Worm (Caenorhabditis elegans): ENCODE measurements around the gene srh-119.

srh-119 gene

DNA sequence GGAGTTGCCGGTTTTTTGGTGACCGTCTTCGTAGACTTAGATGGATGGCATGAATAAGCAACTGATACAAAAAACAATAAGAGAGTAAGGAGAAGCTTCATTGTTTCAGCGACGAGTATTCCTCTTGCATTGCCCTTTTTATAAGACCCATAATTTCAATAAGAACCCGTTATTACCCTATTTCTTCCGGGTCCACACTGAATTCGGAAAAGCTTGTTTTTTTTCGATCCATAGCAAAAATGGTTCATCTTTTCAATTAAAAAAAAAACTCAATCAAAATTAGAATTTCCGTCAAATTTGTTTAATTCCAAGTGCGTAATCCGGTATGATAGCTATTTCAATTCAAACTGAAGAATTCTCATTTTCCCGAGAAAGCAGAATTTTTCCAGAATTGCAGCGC, 14.8 kb downstream of the srh-119 start, which contains the start of gene Y102A5C.40:
Gene Y102A5C.40, minus strand, starts transcription at position 101 of the 400 bp plus-strand sequence.
- TF ChIP-seq dao-5 (tag; optimal IDR thresholded peaks at IDR 0.05) (no peak), him-1 (tag; optimal IDR thresholded peaks at IDR 0.05) (no peak), W03F9.2 (tag; optimal IDR thresholded peaks at IDR 0.05) (no peak)

DNA sequence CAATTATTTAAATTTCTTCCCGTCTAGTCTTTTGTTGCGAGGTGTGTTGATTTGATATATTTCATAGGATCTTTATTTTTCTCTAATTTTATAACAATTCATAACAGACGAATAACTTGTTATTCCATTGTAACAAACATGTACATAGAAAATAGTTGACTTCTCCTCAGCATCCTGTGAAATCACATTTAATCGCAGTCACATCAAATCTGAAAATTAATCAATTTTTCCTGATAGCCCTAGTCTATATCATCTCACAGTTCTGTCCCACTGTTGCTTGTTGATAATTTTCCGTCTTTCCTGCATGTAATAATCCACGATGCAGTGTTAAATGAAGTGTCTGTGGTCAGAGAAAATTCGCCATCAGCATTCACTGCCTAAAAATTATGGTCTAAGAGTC, 15.5 kb downstream of the srh-119 start:
- TF ChIP-seq dao-5 (tag; optimal IDR thresholded peaks at IDR 0.05) (no peak), him-1 (tag; optimal IDR thresholded peaks at IDR 0.05) (no peak), W03F9.2 (tag; optimal IDR thresholded peaks at IDR 0.05) (no peak)

DNA sequence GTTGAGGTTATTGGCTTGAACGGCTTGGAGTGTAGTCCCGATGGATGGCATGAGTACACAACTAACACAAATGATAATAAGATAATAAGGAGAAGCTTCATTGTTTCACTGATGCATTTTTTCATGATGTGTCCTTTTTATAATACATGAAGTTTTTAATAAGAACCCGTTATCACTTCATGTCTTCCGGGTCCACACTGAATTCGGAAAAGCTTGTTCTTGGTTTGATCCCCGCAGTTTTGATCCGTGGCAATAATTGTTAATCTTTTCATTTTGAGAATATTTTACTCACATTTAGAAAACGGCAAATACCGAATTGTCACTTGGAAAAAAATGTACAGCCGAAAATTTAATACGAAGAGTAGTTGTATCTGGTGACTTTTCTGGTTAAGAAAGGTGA, 16.4 kb downstream of the srh-119 start, which contains the start of gene Y102A5C.27:
Gene Y102A5C.27, minus strand, starts transcription at position 101 of the 400 bp plus-strand sequence.
- TF ChIP-seq dao-5 (tag; optimal IDR thresholded peaks at IDR 0.05) (no peak), W03F9.2 (tag; optimal IDR thresholded peaks at IDR 0.05) (no peak), him-1 (tag; optimal IDR thresholded peaks at IDR 0.05) (no peak)

DNA sequence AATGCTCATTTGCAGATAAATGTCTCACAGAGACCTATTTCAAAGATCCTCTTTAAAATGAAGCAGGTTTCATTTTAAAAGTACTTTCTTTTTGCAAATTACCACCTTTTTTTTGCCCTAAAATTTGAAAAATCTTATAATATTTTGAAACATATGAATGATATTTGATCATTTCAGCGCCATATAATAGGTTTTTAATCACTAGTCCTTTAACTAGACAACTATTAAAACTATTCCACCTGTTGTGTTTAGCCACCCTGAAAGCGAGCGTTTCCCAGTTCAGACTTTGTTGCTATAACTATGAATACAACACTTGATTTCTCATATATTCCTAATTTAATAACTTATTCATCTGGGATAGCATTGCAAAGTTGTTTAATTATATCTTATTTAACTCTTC, 19.5 kb downstream of the srh-119 start, which contains the start of gene srz-95:
Gene srz-95, plus strand, starts transcription at position 301 of the 400 bp plus-strand sequence.
- no peak for TF ChIP-seq him-1 (tag; optimal IDR thresholded peaks at IDR 0.05)

DNA sequence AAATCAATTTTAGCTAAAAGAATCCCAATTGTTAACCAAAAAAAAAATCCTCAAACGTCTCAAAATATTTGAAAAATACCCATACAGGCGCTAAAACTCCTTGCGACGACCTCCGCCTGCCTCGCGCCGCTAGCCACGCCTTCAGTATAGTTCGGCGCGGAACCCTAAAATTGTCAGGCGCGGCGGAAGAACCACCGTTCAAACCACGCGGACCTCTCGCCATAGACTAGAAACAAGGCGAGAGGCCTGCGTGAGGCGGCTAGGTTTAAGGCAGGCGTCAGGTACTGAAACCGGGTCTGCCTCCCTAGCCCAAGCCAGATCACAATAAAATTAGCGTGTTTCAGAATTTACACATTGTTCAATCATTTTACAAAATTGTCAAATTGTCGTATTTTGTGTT, 20.1 kb downstream of the srh-119 start:
- no peak for TF ChIP-seq dao-5 (tag; optimal IDR thresholded peaks at IDR 0.05)

DNA sequence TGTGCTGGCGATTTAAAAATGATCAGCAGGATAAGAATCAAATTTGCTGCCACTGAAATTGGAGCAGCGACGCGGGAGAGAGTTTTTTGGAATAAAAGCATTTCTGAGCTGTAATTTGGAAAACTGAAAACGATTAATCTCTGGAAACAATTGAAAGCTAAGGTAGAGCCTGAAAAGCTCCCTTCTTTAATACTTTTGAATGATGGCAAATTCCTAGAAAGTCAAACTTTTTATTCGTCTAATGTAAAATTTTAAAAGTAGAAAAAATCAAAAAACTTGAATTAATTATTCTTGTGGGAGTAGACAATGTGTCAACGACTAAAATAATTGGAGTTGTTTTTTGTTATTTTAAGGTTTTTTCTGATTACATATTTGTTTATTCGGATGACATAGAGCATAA, 28.0 kb downstream of the srh-119 start, which contains the start of gene str-217:
Gene str-217, minus strand, starts transcription at position 101 of the 400 bp plus-strand sequence.
- no peak for TF ChIP-seq dao-5 (tag; optimal IDR thresholded peaks at IDR 0.05)
- TF ChIP-seq W03F9.2 (tag; optimal IDR thresholded peaks at IDR 0.05): no peak
- no peak for TF ChIP-seq him-1 (tag; optimal IDR thresholded peaks at IDR 0.05)

DNA sequence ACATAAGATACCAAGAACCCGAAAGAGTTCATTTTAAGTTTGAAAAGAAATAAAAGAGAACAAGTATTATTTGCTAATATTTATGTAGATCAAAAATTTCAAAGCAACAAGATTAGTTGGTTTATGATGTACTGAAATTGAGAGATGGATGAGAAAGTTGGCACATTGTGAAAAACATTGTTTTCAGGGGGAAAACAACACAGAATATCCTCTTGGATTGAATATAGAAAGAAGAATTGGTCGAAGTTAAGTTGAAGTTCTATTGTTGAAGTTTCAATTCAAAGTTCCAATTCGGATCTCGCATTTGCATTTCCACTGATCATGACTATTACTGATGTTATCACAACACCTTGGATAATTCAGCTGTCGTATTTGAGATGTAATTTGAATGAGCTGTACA, 28.4 kb downstream of the srh-119 start:
- TF ChIP-seq dao-5 (tag; optimal IDR thresholded peaks at IDR 0.05): no peak
- no peak for TF ChIP-seq W03F9.2 (tag; optimal IDR thresholded peaks at IDR 0.05)
- TF ChIP-seq him-1 (tag; optimal IDR thresholded peaks at IDR 0.05): no peak

DNA sequence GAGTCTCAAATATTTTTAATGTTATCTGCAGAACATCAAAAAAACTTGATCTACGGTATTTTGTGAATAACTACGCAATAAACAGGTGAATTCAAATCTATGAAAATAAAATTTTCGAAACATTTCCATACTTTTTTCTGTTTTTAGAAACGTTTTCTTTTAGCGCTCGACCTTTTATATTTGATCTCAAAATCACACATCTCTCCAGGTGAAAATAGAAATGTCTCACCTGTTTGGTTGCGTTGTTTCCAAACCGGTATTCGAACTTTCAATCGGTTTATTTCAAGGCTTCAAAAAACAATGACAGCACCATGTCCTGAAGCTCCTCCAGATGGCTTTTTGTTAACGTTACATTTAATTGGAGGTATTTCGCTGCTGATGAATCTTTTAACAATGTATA, 28.9 kb downstream of the srh-119 start, which contains the start of gene sri-9:
Gene sri-9, plus strand, starts transcription at position 301 of the 400 bp plus-strand sequence.
- TF ChIP-seq W03F9.2 (tag; optimal IDR thresholded peaks at IDR 0.05) (no peak), dao-5 (tag; optimal IDR thresholded peaks at IDR 0.05) (no peak), him-1 (tag; optimal IDR thresholded peaks at IDR 0.05) (no peak)

DNA sequence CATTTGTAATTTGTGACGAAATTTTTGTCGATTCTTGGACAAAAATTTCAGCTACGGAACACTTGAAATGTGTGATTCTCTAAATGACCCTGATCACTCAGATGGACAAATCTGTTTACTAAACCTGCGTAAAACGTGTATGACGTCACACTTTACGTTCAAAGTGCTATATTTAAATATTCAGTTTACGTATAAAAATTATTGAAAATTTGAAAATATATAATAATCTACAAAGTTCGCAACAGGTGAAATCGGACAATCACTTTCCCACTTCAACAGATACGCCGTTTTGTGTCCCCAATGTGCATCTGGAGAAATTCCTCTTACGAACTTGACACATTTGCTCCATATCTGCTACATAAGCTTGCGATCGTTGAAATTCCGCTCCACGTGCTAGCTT, 33.0 kb downstream of the srh-119 start, which contains the start of gene srh-131:
Gene srh-131, plus strand, starts transcription at position 301 of the 400 bp plus-strand sequence.
- TF ChIP-seq W03F9.2 (tag; optimal IDR thresholded peaks at IDR 0.05) (no peak), him-1 (tag; optimal IDR thresholded peaks at IDR 0.05) (no peak), dao-5 (tag; optimal IDR thresholded peaks at IDR 0.05) (no peak)

DNA sequence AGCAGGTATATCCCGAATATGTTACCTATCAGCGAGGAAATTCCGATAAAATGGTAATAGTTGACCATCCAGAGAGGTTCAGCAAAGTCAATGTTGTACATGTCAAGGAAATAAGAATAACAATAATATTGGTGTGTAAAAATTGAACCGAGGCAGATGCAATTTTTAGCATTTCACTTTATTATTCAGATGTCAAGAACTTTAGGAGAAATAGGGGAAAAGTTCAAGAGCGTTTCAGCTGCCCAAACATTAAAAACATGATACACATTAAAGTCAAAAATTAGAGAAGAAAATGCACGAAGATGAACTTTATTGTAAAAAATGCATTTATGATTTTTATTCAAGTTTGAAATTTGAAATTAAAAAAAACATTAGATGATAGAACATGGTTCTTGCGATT, 36.1 kb downstream of the srh-119 start, which contains the start of gene sri-69:
Gene sri-69, minus strand, starts transcription at position 101 of the 400 bp plus-strand sequence.
- TF ChIP-seq dao-5 (tag; optimal IDR thresholded peaks at IDR 0.05) (no peak), him-1 (tag; optimal IDR thresholded peaks at IDR 0.05) (no peak), W03F9.2 (tag; optimal IDR thresholded peaks at IDR 0.05) (no peak)

DNA sequence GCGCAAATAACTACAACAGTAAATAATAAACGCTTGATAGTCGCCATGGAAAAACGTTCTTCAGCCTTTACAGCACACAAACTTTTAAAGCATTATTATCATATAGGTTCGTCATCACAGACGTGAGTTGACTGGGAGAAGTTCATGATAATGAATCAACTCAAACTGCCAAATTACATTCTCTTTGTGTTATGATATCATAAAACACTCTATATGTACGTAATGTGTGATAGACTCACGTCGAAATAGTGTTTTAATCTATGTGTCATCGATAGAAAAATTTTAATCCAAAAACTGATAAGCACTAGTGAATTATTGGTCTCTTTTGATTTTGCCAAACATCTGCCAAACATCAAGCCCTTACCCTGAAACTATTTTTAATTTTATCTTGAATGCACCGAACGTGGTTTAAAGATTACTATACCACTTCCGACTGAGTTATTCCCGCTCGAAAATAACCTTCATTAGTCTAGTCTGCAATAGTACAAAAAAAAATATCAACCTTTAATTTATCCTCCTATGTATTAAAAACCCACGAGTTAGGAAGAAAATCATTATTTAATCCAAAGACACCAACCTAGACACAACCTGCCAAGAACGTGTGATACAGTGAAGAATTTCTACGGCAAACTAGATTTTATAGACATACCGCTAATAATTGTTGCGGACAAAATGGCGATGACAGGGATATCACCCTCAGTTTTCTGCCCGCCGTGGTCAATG, 37.3 kb downstream of the srh-119 start, which contains the start of the genes clc-12 and clec-240:
Gene clc-12, minus strand, starts transcription at position 47 of the 723 bp plus-strand sequence.
Gene clec-240, plus strand, starts transcription at position 673 of the 723 bp plus-strand sequence.
- TF ChIP-seq him-1 (tag; optimal IDR thresholded peaks at IDR 0.05): no peak
- no peak for TF ChIP-seq W03F9.2 (tag; optimal IDR thresholded peaks at IDR 0.05)
- no peak for TF ChIP-seq dao-5 (tag; optimal IDR thresholded peaks at IDR 0.05)

DNA sequence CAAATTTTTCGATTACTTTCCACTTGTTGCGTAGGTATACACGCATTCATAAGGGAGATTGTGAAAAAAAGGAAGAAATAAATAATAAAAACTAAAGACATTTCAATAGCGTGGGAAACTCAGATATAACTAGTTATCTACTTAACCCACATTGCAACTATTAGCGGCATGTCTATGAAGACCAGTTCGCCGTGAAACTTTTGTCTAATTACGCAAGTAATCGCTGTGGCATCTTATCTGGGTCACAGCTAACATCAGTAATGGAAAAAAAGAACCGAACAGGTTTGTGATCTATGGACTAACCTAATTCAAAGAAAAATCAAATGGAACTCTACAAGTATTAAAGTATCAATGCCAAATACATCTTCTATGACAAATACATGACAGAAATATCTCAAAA, 41.0 kb downstream of the srh-119 start, which contains the start of gene clec-241:
Gene clec-241, minus strand, starts transcription at position 101 of the 400 bp plus-strand sequence.
- no peak for TF ChIP-seq dao-5 (tag; optimal IDR thresholded peaks at IDR 0.05)
- TF ChIP-seq him-1 (tag; optimal IDR thresholded peaks at IDR 0.05): no peak
- TF ChIP-seq W03F9.2 (tag; optimal IDR thresholded peaks at IDR 0.05): no peak

DNA sequence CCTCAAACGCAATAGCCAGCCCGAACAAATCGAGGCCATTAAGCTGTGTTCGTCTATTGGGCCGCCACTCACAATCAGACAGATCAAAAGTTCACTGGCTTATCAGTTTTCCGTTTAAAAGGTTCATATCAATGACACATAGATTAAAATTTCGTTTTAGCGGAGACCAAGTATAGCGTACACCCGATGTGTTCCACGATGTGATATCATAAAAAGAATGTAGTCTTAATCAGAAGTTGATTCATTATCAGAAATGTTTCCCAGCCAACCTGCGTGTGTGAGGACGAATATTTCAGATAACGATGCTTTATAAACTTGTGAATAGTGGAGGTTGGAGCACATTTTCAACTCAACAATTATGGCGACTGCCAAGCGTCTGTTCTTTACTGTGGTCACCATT, 41.8 kb downstream of the srh-119 start, which contains the start of gene clc-13:
Gene clc-13, plus strand, starts transcription at position 359 of the 400 bp plus-strand sequence.
- no peak for TF ChIP-seq dao-5 (tag; optimal IDR thresholded peaks at IDR 0.05)

DNA sequence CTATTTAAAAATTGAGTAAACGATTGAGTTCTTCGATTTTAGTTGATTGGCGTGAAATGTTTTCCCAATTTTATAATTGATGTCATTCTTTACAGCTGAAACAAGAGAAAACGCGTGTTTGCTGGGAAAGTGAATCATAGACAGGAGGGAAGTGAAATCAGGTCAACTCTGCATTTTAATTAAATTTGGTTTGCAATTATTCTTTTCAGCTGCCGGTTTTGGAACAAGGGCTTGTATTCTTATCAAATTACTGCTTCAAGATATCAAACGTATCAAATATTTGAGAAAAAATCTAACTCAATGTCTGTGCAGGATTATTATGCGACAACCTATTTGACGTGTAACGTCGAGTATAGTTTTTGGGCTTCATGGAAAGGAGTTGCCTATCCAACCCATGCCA, 44.6 kb downstream of the srh-119 start, which contains the start of gene srh-97:
Gene srh-97, plus strand, starts transcription at position 301 of the 400 bp plus-strand sequence.
- no peak for TF ChIP-seq dao-5 (tag; optimal IDR thresholded peaks at IDR 0.05)
- no peak for TF ChIP-seq him-1 (tag; optimal IDR thresholded peaks at IDR 0.05)
- no peak for TF ChIP-seq W03F9.2 (tag; optimal IDR thresholded peaks at IDR 0.05)
